Worm (Caenorhabditis elegans): Measurements from ENCODE around the gene srd-15.

DNA sequence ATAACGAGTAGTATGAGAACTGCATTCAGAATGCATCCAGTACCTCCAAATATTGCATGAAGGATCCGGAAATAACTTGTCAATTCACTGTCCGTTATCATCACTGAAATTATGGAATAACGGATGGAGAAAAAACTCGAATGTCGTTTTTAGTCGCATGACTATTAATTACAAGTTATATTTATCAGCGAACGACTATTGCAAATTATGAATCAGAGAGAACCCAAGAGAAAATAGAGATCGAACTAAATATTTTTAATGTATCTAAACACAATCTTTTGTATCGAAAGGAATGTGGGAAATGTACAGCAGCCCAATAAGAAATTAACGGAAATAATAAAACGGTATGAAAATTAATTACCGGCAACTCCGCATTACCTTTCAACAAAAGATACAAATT, 6.2 kb downstream of the srd-15 start, which contains the start of gene srd-16:
- TF ChIP-seq him-1 (tag; optimal IDR thresholded peaks at IDR 0.05) (no peak), W03F9.2 (tag; optimal IDR thresholded peaks at IDR 0.05) (no peak), dao-5 (tag; optimal IDR thresholded peaks at IDR 0.05) (no peak)

Data from whole organism, L4/young adult.